Worm (Caenorhabditis elegans) whole organism, late embryonic: ENCODE data around the gene gly-14.

Experiments
- C38D4.7 ChIP-seq: fragments of 200-800 bp; sonication (Bioruptor generic); optimal IDR thresholded peaks from 2 replicates; lab custom pipeline; 2018; ENCODE audit warnings: mild to moderate bottlenecking, missing genetic modification characterization, moderate library complexity, missing compliant biosample characterization
- F13H6.1 ChIP-seq: sonication (generic microtip); optimal IDR thresholded peaks from 2 replicates; lab custom pipeline; 2016; ENCODE audit warnings: missing genetic modification characterization, missing compliant biosample characterization
- K02D7.2 ChIP-seq: sonication (generic microtip); optimal IDR thresholded peaks from 2 replicates; lab custom pipeline; 2017; ENCODE audit warnings: mild to moderate bottlenecking, missing genetic modification characterization, missing compliant biosample characterization
- K09A11.1 ChIP-seq: sonication (generic microtip); optimal IDR thresholded peaks from 2 replicates; lab custom pipeline; 2017; ENCODE audit warnings: antibody characterized with exemption, mild to moderate bottlenecking, missing genetic modification characterization, missing compliant biosample characterization; ENCODE audit not compliant: insufficient read depth
- Y22D7AL.16 ChIP-seq: sonication (generic microtip); optimal IDR thresholded peaks from 2 replicates; lab custom pipeline; 2016; ENCODE audit warnings: missing genetic modification characterization, missing compliant biosample characterization
- ahr-1 ChIP-seq: sonication (generic microtip); optimal IDR thresholded peaks from 2 replicates; lab custom pipeline; 2016; ENCODE audit warnings: missing genetic modification characterization, missing compliant biosample characterization
- ceh-18 ChIP-seq: sonication (generic microtip); optimal IDR thresholded peaks from 2 replicates; lab custom pipeline; 2016; ENCODE audit warnings: missing genetic modification characterization, missing compliant biosample characterization
- ceh-22 ChIP-seq: sonication (generic microtip); optimal IDR thresholded peaks from 2 replicates; lab custom pipeline; 2017; ENCODE audit warnings: missing biosample characterization, missing genetic modification characterization
- ceh-24 ChIP-seq: sonication (generic microtip); optimal IDR thresholded peaks from 2 replicates; lab custom pipeline; 2016; ENCODE audit warnings: mild to moderate bottlenecking, missing genetic modification characterization, missing compliant biosample characterization
- ceh-30 ChIP-seq: fragments of 150-350 bp; optimal IDR thresholded peaks from 2 replicates; lab custom pipeline; 2014; ENCODE audit warnings: missing biosample characterization, missing genetic modification characterization
- ceh-31 ChIP-seq: sonication (generic microtip); optimal IDR thresholded peaks from 2 replicates; lab custom pipeline; 2016; ENCODE audit warnings: missing genetic modification characterization, missing compliant biosample characterization
- ceh-34 ChIP-seq: sonication (generic microtip); optimal IDR thresholded peaks from 2 replicates; lab custom pipeline; 2016; ENCODE audit warnings: mild to moderate bottlenecking, missing genetic modification characterization, missing compliant biosample characterization
- ceh-48 ChIP-seq: sonication (generic microtip); optimal IDR thresholded peaks from 2 replicates; lab custom pipeline; 2016; ENCODE audit warnings: missing genetic modification characterization, inconsistent platforms, missing compliant biosample characterization
- ceh-9 ChIP-seq: sonication (generic microtip); optimal IDR thresholded peaks from 2 replicates; lab custom pipeline; 2016; ENCODE audit warnings: mild to moderate bottlenecking, missing genetic modification characterization, inconsistent platforms, missing compliant biosample characterization
- che-1 ChIP-seq: sonication (generic microtip); optimal IDR thresholded peaks from 2 replicates; lab custom pipeline; 2016; ENCODE audit warnings: mild to moderate bottlenecking, missing genetic modification characterization, missing compliant biosample characterization
- dve-1 ChIP-seq: sonication (generic microtip); optimal IDR thresholded peaks from 2 replicates; lab custom pipeline; 2017; ENCODE audit warnings: antibody characterized with exemption, mild to moderate bottlenecking, missing genetic modification characterization, missing compliant biosample characterization
- elt-2 ChIP-seq: sonication (generic microtip); optimal IDR thresholded peaks from 2 replicates; lab custom pipeline; 2016; ENCODE audit warnings: missing genetic modification reagents, missing genetic modification characterization, missing compliant biosample characterization
- ets-4 ChIP-seq: sonication (generic microtip); optimal IDR thresholded peaks from 2 replicates; lab custom pipeline; 2016; ENCODE audit warnings: missing genetic modification characterization, missing compliant biosample characterization
- eyg-1 ChIP-seq: sonication (generic microtip); optimal IDR thresholded peaks from 2 replicates; lab custom pipeline; 2016; ENCODE audit warnings: missing genotype, missing genetic modification characterization, missing compliant biosample characterization
- fax-1 ChIP-seq: sonication (generic microtip); optimal IDR thresholded peaks from 2 replicates; lab custom pipeline; 2016; ENCODE audit warnings: missing genotype, missing genetic modification characterization, missing compliant biosample characterization
- gmeb-2 ChIP-seq: sonication (generic microtip); optimal IDR thresholded peaks from 2 replicates; lab custom pipeline; 2016; ENCODE audit warnings: missing genetic modification characterization, inconsistent platforms, missing compliant biosample characterization
- hlh-13 ChIP-seq: fragments of 200-800 bp; sonication (Bioruptor generic); optimal IDR thresholded peaks from 2 replicates; lab custom pipeline; 2018; ENCODE audit warnings: mild to moderate bottlenecking, missing genetic modification characterization, missing compliant biosample characterization
- hlh-30 ChIP-seq: sonication (generic microtip); optimal IDR thresholded peaks from 2 replicates; lab custom pipeline; 2017; ENCODE audit warnings: antibody characterized with exemption, missing genetic modification characterization, missing compliant biosample characterization; ENCODE audit not compliant: insufficient read depth
- lim-6 ChIP-seq: sonication (generic microtip); optimal IDR thresholded peaks from 2 replicates; lab custom pipeline; 2016; ENCODE audit warnings: missing genetic modification characterization, missing compliant biosample characterization
- lin-11 ChIP-seq: fragments of 200-800 bp; sonication (Bioruptor generic); optimal IDR thresholded peaks from 2 replicates; lab custom pipeline; 2018; ENCODE audit warnings: mild to moderate bottlenecking, missing genetic modification characterization, missing compliant biosample characterization
- mec-3 ChIP-seq: sonication (generic microtip); optimal IDR thresholded peaks from 2 replicates; lab custom pipeline; 2016; ENCODE audit warnings: borderline replicate concordance, missing genetic modification characterization, missing compliant biosample characterization
- nfya-1 ChIP-seq: sonication (generic microtip); optimal IDR thresholded peaks from 2 replicates; lab custom pipeline; 2017; ENCODE audit warnings: missing genetic modification characterization, mild to moderate bottlenecking, missing compliant biosample characterization, antibody characterized with exemption, moderate library complexity
- nhr-11 ChIP-seq: fragments of 150-350 bp; optimal IDR thresholded peaks from 2 replicates; lab custom pipeline; 2014; ENCODE audit warnings: missing biosample characterization, missing genetic modification characterization
- nhr-232 ChIP-seq: sonication (generic microtip); optimal IDR thresholded peaks from 2 replicates; lab custom pipeline; 2016; ENCODE audit warnings: missing genetic modification characterization, missing compliant biosample characterization
- npax-4 ChIP-seq: sonication (generic microtip); optimal IDR thresholded peaks from 2 replicates; lab custom pipeline; 2016; ENCODE audit warnings: missing genetic modification characterization, missing compliant biosample characterization
- pag-3 ChIP-seq: sonication (generic microtip); optimal IDR thresholded peaks from 2 replicates; lab custom pipeline; 2016; ENCODE audit warnings: missing compliant biosample characterization, missing genetic modification characterization, borderline replicate concordance
- pat-9 ChIP-seq: fragments of 200-800 bp; sonication (Bioruptor generic); optimal IDR thresholded peaks from 2 replicates; lab custom pipeline; 2018; ENCODE audit warnings: mild to moderate bottlenecking, missing genetic modification characterization, moderate library complexity, missing compliant biosample characterization
- pax-1 ChIP-seq: fragments of 150-350 bp; optimal IDR thresholded peaks from 2 replicates; lab custom pipeline; 2014; ENCODE audit warnings: missing biosample characterization, missing genetic modification characterization
- pha-2 ChIP-seq: sonication (generic microtip); optimal IDR thresholded peaks from 2 replicates; lab custom pipeline; 2017; ENCODE audit warnings: mild to moderate bottlenecking, missing genetic modification characterization, missing compliant biosample characterization
- pqm-1 ChIP-seq: sonication (generic microtip); optimal IDR thresholded peaks from 2 replicates; lab custom pipeline; 2016; ENCODE audit warnings: missing genetic modification characterization, missing compliant biosample characterization
- pros-1 ChIP-seq: fragments of 150-350 bp; optimal IDR thresholded peaks from 2 replicates; lab custom pipeline; 2014; ENCODE audit warnings: missing biosample characterization, missing genetic modification reagents, missing genetic modification characterization
- sdc-2 ChIP-seq: sonication (generic microtip); optimal IDR thresholded peaks from 2 replicates; lab custom pipeline; 2016; ENCODE audit warnings: missing genotype, missing genetic modification characterization, missing compliant biosample characterization
- sox-2 ChIP-seq: fragments of 200-800 bp; sonication (Bioruptor generic); IDR thresholded peaks from 2 replicates; pipeline ENCODE4 v1.3.6; 2022; ENCODE audit warnings: missing genetic modification reagents, missing genetic modification characterization, missing compliant biosample characterization
- sox-4 ChIP-seq: sonication (generic microtip); optimal IDR thresholded peaks from 2 replicates; lab custom pipeline; 2017; ENCODE audit warnings: mild to moderate bottlenecking, missing genetic modification characterization, inconsistent platforms, missing compliant biosample characterization
- tbx-2 ChIP-seq: sonication (generic microtip); optimal IDR thresholded peaks from 2 replicates; lab custom pipeline; 2016; ENCODE audit warnings: missing genetic modification characterization, missing compliant biosample characterization
- tbx-7 ChIP-seq: sonication (generic microtip); optimal IDR thresholded peaks from 2 replicates; lab custom pipeline; 2016; ENCODE audit warnings: missing genotype, missing genetic modification characterization, missing compliant biosample characterization
- ttx-3 ChIP-seq: sonication (generic microtip); optimal IDR thresholded peaks from 2 replicates; lab custom pipeline; 2016; ENCODE audit warnings: missing genetic modification reagents, missing genetic modification characterization, missing compliant biosample characterization
- unc-42 ChIP-seq: sonication (generic microtip); optimal IDR thresholded peaks from 2 replicates; lab custom pipeline; 2016; ENCODE audit warnings: missing genotype, missing genetic modification characterization, missing compliant biosample characterization
- unc-86 ChIP-seq: sonication (generic microtip); optimal IDR thresholded peaks from 2 replicates; lab custom pipeline; 2016; ENCODE audit warnings: missing genetic modification characterization, missing compliant biosample characterization
- zip-5 ChIP-seq: sonication (generic microtip); optimal IDR thresholded peaks from 2 replicates; lab custom pipeline; 2016; ENCODE audit warnings: missing genetic modification characterization, missing compliant biosample characterization

The gly-14 gene

ce11 chrIII:3540424-3540823 lies 47.4 kb upstream of the gly-14 start (continued):
- TF ChIP-seq unc-42 (no peak), K09A11.1 (tag; lab: Kevin White, UChicago) (no peak), zip-5 (peak; percentile 64), pros-1 (tag; lab: Kevin White, UChicago) (no peak), nfya-1 (tag; lab: Kevin White, UChicago) (no peak), ets-4 (tag; lab: Kevin White, UChicago) (peak; percentile 60), sdc-2 (tag; lab: Kevin White, UChicago) (no peak), ceh-18 (tag; lab: Kevin White, UChicago) (peak; percentile 1), Y22D7AL.16 (no peak), ttx-3 (tag; lab: Kevin White, UChicago) (peak; percentile 15), pag-3 (tag; lab: Kevin White, UChicago) (no peak), ceh-30 (tag; lab: Kevin White, UChicago) (no peak), dve-1 (tag; lab: Kevin White, UChicago) (no peak), lim-6 (no peak), ceh-34 (tag; lab: Kevin White, UChicago) (no peak)

ce11 chrIII:3539499-3539898 lies 46.5 kb upstream of the gly-14 start:
- no peak for TF ChIP-seq pha-2

ce11 chrIII:3537401-3537800 lies 44.4 kb upstream of the gly-14 start, which contains the start of gene cfap-20:
cfap-20 (minus strand) TSS chrIII:3537501.
- TF ChIP-seq pha-2 (no peak), npax-4 (tag; lab: Kevin White, UChicago) (no peak), elt-2 (tag; lab: Kevin White, UChicago) (no peak), unc-86 (no peak), hlh-13 (GFP tag; lab: Kevin White, UChicago) (no peak), C38D4.7 (GFP tag; lab: Kevin White, UChicago) (no peak), sox-4 (tag; lab: Kevin White, UChicago) (no peak)

- TF ChIP-seq lim-6 (no peak), K02D7.2 (no peak), ceh-22 (tag; lab: Kevin White, UChicago) (no peak), pqm-1 (tag; lab: Kevin White, UChicago) (no peak), che-1 (tag; lab: Kevin White, UChicago) (no peak), pax-1 (tag; lab: Kevin White, UChicago) (no peak), pat-9 (tag; lab: Kevin White, UChicago) (no peak), gmeb-2 (tag; lab: Kevin White, UChicago) (no peak), pag-3 (tag; lab: Kevin White, UChicago) (no peak)
These were observed 41.1 kb upstream of the gly-14 start for ce11 chrIII:3534185-3534584.

ce11 chrIII:3532035-3532434 lies 39.0 kb upstream of the gly-14 start:
- no peak for TF ChIP-seq ceh-22 (tag; lab: Kevin White, UChicago)
- TF ChIP-seq mec-3 (tag; lab: Kevin White, UChicago): no peak
- TF ChIP-seq eyg-1: no peak
- no peak for TF ChIP-seq ceh-30 (tag; lab: Kevin White, UChicago)
- no peak for TF ChIP-seq pqm-1 (tag; lab: Kevin White, UChicago)
- TF ChIP-seq nhr-232 (tag; lab: Kevin White, UChicago): no peak
- no peak for TF ChIP-seq sox-2 (GFP tag; lab: Robert Waterston, UW)
- TF ChIP-seq unc-86: no peak
- TF ChIP-seq nhr-11: no peak
- no peak for TF ChIP-seq fax-1 (tag; lab: Kevin White, UChicago)
- TF ChIP-seq che-1 (tag; lab: Kevin White, UChicago): no peak
- peak; percentile 63 for TF ChIP-seq hlh-30 (tag; lab: Kevin White, UChicago)
- TF ChIP-seq ceh-9: no peak
- no peak for TF ChIP-seq ceh-24
- peak; percentile 68 for TF ChIP-seq unc-42
- TF ChIP-seq lim-6: no peak
- TF ChIP-seq ceh-31: peak; percentile 87
- no peak for TF ChIP-seq F13H6.1
- no peak for TF ChIP-seq tbx-7 (tag; lab: Kevin White, UChicago)
- no peak for TF ChIP-seq lin-11 (tag; lab: Kevin White, UChicago)
- TF ChIP-seq ceh-18 (tag; lab: Kevin White, UChicago): peak; percentile 20
- peak; percentile 82 for TF ChIP-seq nfya-1 (tag; lab: Kevin White, UChicago)
- TF ChIP-seq ahr-1 (tag; lab: Kevin White, UChicago): no peak
- TF ChIP-seq tbx-2 (tag; lab: Kevin White, UChicago): peak; percentile 69
- peak; percentile 72 for TF ChIP-seq ceh-48 (tag; lab: Kevin White, UChicago)
- no peak for TF ChIP-seq ets-4 (tag; lab: Kevin White, UChicago)
